Fruit fly (Drosophila melanogaster) whole organism, prepupa: ENCODE measurements around the gene Hsp26.
A peak's percentile ranks its signal among the peaks of the same experiment; 100 is the strongest.

Experiments used
- Blimp-1 ChIP-seq: fragments of 200-800 bp; sonication (Bioruptor generic); optimal IDR thresholded peaks from 3 replicates; lab custom pipeline; 2017; ENCODE audit warnings: missing biosample characterization, missing genetic modification characterization, mild to moderate bottlenecking, moderate library complexity, missing genetic modification reagents
- CG11762 ChIP-seq: fragments of 200-800 bp; sonication (Bioruptor generic); optimal IDR thresholded peaks from 3 replicates; lab custom pipeline; 2016; ENCODE audit warnings: missing biosample characterization, missing genetic modification characterization; ENCODE audit not compliant: insufficient read depth
- CG11902 ChIP-seq: fragments of 200-800 bp; sonication (Bioruptor generic); optimal IDR thresholded peaks from 3 replicates; lab custom pipeline; 2016; ENCODE audit warnings: missing biosample characterization, missing genetic modification characterization
- CG15336 ChIP-seq: fragments of 200-800 bp; sonication (Bioruptor generic); IDR thresholded peaks from 2 replicates; pipeline ENCODE4 v1.3.6; 2022; ENCODE audit warnings: missing biosample characterization, missing genetic modification characterization
- CG1621 ChIP-seq: fragments of 200-800 bp; sonication (Bioruptor generic); optimal IDR thresholded peaks from 3 replicates; lab custom pipeline; 2018; ENCODE audit warnings: missing biosample characterization, mild to moderate bottlenecking, missing genetic modification characterization
- CG16779 ChIP-seq: fragments of 200-800 bp; sonication (Bioruptor generic); optimal IDR thresholded peaks from 3 replicates; lab custom pipeline; 2017; ENCODE audit warnings: missing biosample characterization, mild to moderate bottlenecking, missing genetic modification characterization
- CG3032 ChIP-seq: fragments of 200-800 bp; optimal IDR thresholded peaks from 2 replicates; lab custom pipeline; 2019; ENCODE audit warnings: missing biosample characterization, mild to moderate bottlenecking, missing genetic modification characterization, moderate library complexity
- CG31627 ChIP-seq: fragments of 200-800 bp; sonication (Bioruptor generic); optimal IDR thresholded peaks from 3 replicates; lab custom pipeline; 2016; ENCODE audit warnings: missing biosample characterization, missing genetic modification characterization
- CG32006 ChIP-seq: fragments of 200-800 bp; sonication (Bioruptor generic); optimal IDR thresholded peaks from 3 replicates; lab custom pipeline; 2017; ENCODE audit warnings: missing biosample characterization, mild to moderate bottlenecking, missing genetic modification characterization
- CG4318 ChIP-seq: fragments of 200-800 bp; sonication (Bioruptor generic); optimal IDR thresholded peaks from 3 replicates; lab custom pipeline; 2017; ENCODE audit warnings: missing biosample characterization, mild to moderate bottlenecking, missing genetic modification characterization
- CG6163 ChIP-seq: fragments of 200-800 bp; sonication (Bioruptor generic); IDR thresholded peaks from 3 replicates; pipeline ENCODE4 v1.3.6; 2022; ENCODE audit warnings: missing biosample characterization, missing genetic modification characterization
- CG6854 ChIP-seq: fragments of 200-800 bp; sonication (Bioruptor generic); optimal IDR thresholded peaks from 2 replicates; lab custom pipeline; 2017; ENCODE audit warnings: missing biosample characterization, mild to moderate bottlenecking, missing genetic modification characterization
- CG8119 ChIP-seq: fragments of 200-800 bp; sonication (Bioruptor generic); IDR thresholded peaks from 3 replicates; pipeline ENCODE4 v1.3.6; 2022; ENCODE audit warnings: missing biosample characterization, missing genetic modification characterization
- CG9139 ChIP-seq: fragments of 200-800 bp; sonication (Bioruptor generic); optimal IDR thresholded peaks from 3 replicates; lab custom pipeline; 2017; ENCODE audit warnings: missing biosample characterization, mild to moderate bottlenecking, missing genetic modification characterization
- Eip75B ChIP-seq: fragments of 200-800 bp; sonication (Bioruptor generic); optimal IDR thresholded peaks from 3 replicates; lab custom pipeline; 2016; ENCODE audit warnings: missing biosample characterization, missing genetic modification characterization
- Eip78C ChIP-seq: fragments of 200-800 bp; sonication (Bioruptor generic); peaks from one replicate; lab custom pipeline; 2016; ENCODE audit warnings: missing biosample characterization, missing genetic modification characterization
- Ets96B ChIP-seq: fragments of 200-800 bp; optimal IDR thresholded peaks from 2 replicates; lab custom pipeline; 2019; ENCODE audit warnings: missing biosample characterization, mild to moderate bottlenecking, missing genetic modification characterization, moderate library complexity
- Hr4 ChIP-seq: fragments of 200-800 bp; sonication (Bioruptor generic); optimal IDR thresholded peaks from 3 replicates; lab custom pipeline; 2016; ENCODE audit warnings: missing biosample characterization, missing genetic modification characterization
- Lpt ChIP-seq: fragments of 200-800 bp; sonication (Bioruptor generic); optimal IDR thresholded peaks from 3 replicates; lab custom pipeline; 2016; ENCODE audit warnings: missing biosample characterization, missing genetic modification characterization
- Smox ChIP-seq: fragments of 200-800 bp; sonication (Bioruptor generic); optimal IDR thresholded peaks from 3 replicates; lab custom pipeline; 2016; ENCODE audit warnings: missing biosample characterization, missing genetic modification characterization
- Sox14 ChIP-seq: fragments of 200-800 bp; sonication (Bioruptor generic); optimal IDR thresholded peaks from 3 replicates; lab custom pipeline; 2016; ENCODE audit warnings: missing biosample characterization, missing genetic modification characterization
- cyc ChIP-seq: fragments of 200-800 bp; sonication (Bioruptor generic); optimal IDR thresholded peaks from 3 replicates; lab custom pipeline; 2016; ENCODE audit warnings: missing biosample characterization, missing genetic modification characterization
- dac ChIP-seq: fragments of 200-800 bp; sonication (Bioruptor generic); optimal IDR thresholded peaks from 2 replicates; lab custom pipeline; 2017; ENCODE audit warnings: missing biosample characterization, mild to moderate bottlenecking, missing genetic modification characterization
- esn ChIP-seq: fragments of 200-800 bp; sonication (Bioruptor generic); optimal IDR thresholded peaks from 2 replicates; lab custom pipeline; 2016; ENCODE audit warnings: missing biosample characterization, mild to moderate bottlenecking, missing genetic modification characterization, moderate library complexity
- fd59A ChIP-seq: fragments of 200-800 bp; sonication (Bioruptor generic); optimal IDR thresholded peaks from 2 replicates; lab custom pipeline; 2017; ENCODE audit warnings: missing biosample characterization, mild to moderate bottlenecking, missing genetic modification characterization, missing genetic modification reagents
- fd85E ChIP-seq: fragments of 200-800 bp; sonication (Bioruptor generic); optimal IDR thresholded peaks from 3 replicates; lab custom pipeline; 2016; ENCODE audit warnings: missing biosample characterization, missing genetic modification characterization
- fkh ChIP-seq: fragments of 200-800 bp; sonication (Bioruptor generic); optimal IDR thresholded peaks from 3 replicates; lab custom pipeline; 2017; ENCODE audit warnings: missing biosample characterization, mild to moderate bottlenecking, missing genetic modification characterization, moderate library complexity
- lz ChIP-seq: fragments of 200-800 bp; sonication (Bioruptor generic); optimal IDR thresholded peaks from 3 replicates; lab custom pipeline; 2016; ENCODE audit warnings: missing biosample characterization, missing genetic modification characterization
- salr ChIP-seq, 2 experiments: fragments of 200-800 bp; sonication (Bioruptor generic); optimal IDR thresholded peaks; 3 replicates each; lab custom pipeline; 2016 to 2018; ENCODE audit warnings: missing biosample characterization in 2 of 2, missing genetic modification characterization in 2 of 2, mild to moderate bottlenecking in 1 of 2
- ss ChIP-seq, 2 experiments: fragments of 200-800 bp; sonication (Bioruptor generic); optimal IDR thresholded peaks; 2 replicates in 1 of 2; 3 replicates in 1 of 2; lab custom pipeline; 2017 to 2018; ENCODE audit warnings: mild to moderate bottlenecking in 2 of 2, missing biosample characterization in 2 of 2, missing genetic modification characterization in 2 of 2, moderate library complexity in 1 of 2
- svp ChIP-seq: fragments of 200-800 bp; sonication (Bioruptor generic); peaks from one replicate; lab custom pipeline; 2016; ENCODE audit warnings: missing biosample characterization, missing genetic modification characterization
- topi ChIP-seq: fragments of 200-800 bp; sonication (Bioruptor generic); optimal IDR thresholded peaks from 3 replicates; lab custom pipeline; 2016; ENCODE audit warnings: missing biosample characterization, missing genetic modification characterization
- vri ChIP-seq: fragments of 200-800 bp; sonication (Bioruptor generic); optimal IDR thresholded peaks from 3 replicates; lab custom pipeline; 2016; ENCODE audit warnings: missing biosample characterization, mild to moderate bottlenecking, missing genetic modification characterization

The Hsp26 gene

DNA sequence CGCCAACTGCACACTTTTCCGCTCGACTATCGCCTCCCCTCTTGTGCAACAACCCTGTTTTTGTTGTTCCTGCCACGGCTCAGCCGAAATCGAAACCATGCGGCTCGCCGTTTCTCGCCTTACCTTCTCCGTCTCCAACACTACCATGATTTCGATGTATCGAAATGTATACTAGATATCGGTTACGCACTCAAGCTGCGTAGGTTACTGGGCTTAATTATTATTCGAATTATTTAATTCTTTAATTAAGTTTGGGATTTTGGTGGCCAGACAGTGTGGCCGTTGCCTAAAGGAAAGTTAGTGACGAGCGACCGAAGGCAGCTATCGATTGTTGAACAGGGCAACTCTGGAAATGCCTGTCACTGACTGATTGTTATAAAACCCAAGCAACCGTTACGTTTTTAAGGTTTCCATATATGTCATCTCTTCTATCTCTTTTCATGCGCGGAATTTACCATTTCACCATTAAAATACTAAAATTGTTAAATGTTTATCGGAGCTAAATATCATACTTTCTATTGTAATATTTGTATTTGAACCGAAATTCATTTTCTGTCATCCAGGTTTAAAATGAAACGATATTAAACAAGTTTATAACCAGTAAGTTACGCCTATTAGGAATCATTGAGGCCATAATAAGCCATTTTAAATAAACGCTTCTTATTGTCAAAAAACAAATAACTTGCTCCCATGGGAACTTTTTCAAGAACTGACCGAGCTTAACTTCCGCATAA lies 25.1 kb upstream of the Hsp26 start, which contains the start of gene eIF4E1:
TSS of gene eIF4E1 (minus strand) at position 304 of the 734 bp plus-strand sequence.
- TF ChIP-seq topi (GFP tag; lab: Kevin White, UChicago) (peak; percentile 8), CG6163 (GFP tag; lab: Robert Waterston, UW) (0 out of 3 replicates have a peak, but pooled peaks have one; percentile 0), Hr4 (GFP tag; lab: Kevin White, UChicago) (no peak), CG32006 (no peak), CG31627 (GFP tag; lab: Kevin White, UChicago) (peak; percentile 9), Eip78C (GFP tag; lab: Kevin White, UChicago) (peak; percentile 83), lz (GFP tag; lab: Kevin White, UChicago) (peak; percentile 14)

DNA sequence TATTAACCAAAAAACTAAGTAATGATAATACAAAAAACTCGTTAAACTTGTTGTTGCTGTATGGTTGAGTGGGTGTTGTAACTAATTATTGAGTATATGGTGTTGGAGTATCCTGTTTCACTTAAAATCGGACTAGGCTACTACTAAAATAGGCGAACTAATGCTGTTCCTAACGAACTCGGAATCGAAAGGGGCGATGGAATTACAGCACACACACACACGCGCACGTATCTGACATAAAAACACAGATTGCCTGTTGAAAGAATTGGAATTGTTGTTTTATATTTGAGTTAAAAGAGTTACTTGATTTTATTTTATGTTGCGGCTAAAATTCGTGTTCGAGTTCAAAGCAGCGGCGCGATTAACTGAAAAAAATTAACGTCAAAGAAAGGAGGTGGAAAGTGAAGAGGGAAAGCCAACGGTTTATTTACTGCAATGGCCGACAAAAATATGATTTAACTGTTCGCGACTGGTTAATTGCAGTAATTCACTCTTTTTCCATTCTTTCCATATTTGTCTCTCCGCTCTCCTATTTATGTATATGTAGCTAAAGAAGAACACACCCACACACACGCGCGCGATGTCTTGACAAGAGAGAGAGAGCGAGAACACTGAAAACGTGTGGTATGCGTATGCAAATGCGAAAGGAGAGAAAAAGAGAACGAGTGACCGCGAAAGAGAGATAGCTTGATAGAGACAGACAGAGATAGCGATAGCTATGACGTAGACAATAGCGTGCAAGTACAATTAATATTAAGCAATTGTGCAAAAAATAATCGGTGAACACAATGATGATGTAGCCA lies 24.3 kb upstream of the Hsp26 start:
- no peak for TF ChIP-seq Blimp-1 (GFP tag; lab: Kevin White, UChicago)
- TF ChIP-seq CG3032, result no peak
- no peak for TF ChIP-seq fd59A (GFP tag; lab: Kevin White, UChicago)
- TF ChIP-seq Smox (GFP tag; lab: Kevin White, UChicago), result no peak
- TF ChIP-seq Ets96B, result no peak
- TF ChIP-seq vri (GFP tag; lab: Kevin White, UChicago), result peak; percentile 67
- TF ChIP-seq esn, result no peak
- TF ChIP-seq CG1621 (tag; lab: Kevin White, UChicago), result peak; percentile 30
- no peak for TF ChIP-seq salr (GFP tag; optimal IDR thresholded peaks at IDR 0.05; lab: Kevin White, UChicago)
- TF ChIP-seq CG16779 (tag; lab: Kevin White, UChicago), result peak; percentile 15
- TF ChIP-seq CG4318 (GFP tag; lab: Kevin White, UChicago), result no peak
- TF ChIP-seq CG9139 (GFP tag; lab: Kevin White, UChicago), result peak; percentile 13
- TF ChIP-seq CG6854, result no peak
- TF ChIP-seq ss (GFP tag; optimal IDR thresholded peaks at IDR 0.05; lab: Kevin White, UChicago), result peak; percentile 44 to 72
- TF ChIP-seq CG6163 (GFP tag; lab: Robert Waterston, UW), result peak; percentile 56; the same call in 2 of the 3 replicates
- TF ChIP-seq dac (GFP tag; lab: Kevin White, UChicago), result no peak
- peak; percentile 1 for TF ChIP-seq fkh (GFP tag; lab: Kevin White, UChicago)
- no peak for TF ChIP-seq Sox14
- no peak for TF ChIP-seq CG32006
- no peak for TF ChIP-seq CG15336 (GFP tag; lab: Robert Waterston, UW)
- TF ChIP-seq, all 60 proteins: peak for 7

DNA sequence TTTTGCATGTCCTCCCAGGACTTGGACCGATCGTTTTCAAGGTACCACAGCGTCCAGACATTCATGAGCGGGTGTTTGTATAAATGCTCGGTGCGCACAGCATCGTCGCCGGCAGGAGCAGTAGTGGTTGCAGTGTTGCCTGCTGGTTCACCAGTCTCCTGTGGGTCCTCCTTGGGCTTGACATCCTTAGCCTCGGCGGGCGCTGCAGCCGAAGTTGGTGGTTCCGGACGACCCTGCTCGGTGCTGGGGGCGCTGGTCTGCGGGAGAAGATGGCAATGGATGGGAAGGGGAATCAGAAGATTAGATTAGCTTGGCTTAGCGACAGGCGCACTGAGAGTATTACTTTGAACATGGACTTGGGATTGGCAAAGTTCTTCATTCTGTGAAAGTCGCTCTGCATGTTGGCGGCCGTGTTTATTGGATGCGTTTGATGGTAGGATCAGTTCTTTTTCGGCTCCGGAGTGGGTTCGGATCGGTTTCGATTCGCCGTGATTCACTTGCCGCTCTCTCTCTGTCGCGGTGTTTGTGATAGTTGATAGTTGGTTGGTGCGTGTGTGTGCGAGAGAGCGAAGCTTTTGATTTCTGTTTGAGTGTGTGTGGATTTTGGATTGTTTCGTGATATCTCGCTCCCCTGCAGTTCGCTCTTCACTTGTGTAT lies 23.6 kb upstream of the Hsp26 start:
- TF ChIP-seq CG1621 (tag; lab: Kevin White, UChicago), result peak; percentile 58
- TF ChIP-seq CG15336 (GFP tag; lab: Robert Waterston, UW), result peak; percentile 43; the same call in 1 of the 2 replicates
- no peak for TF ChIP-seq CG16779 (tag; lab: Kevin White, UChicago)
- TF ChIP-seq Eip75B (GFP tag; lab: Kevin White, UChicago), result no peak
- no peak for TF ChIP-seq topi (GFP tag; lab: Kevin White, UChicago)
- no peak for TF ChIP-seq Eip78C (GFP tag; lab: Kevin White, UChicago)
- no peak for TF ChIP-seq CG11902 (GFP tag; lab: Kevin White, UChicago)
- no peak for TF ChIP-seq esn
- TF ChIP-seq fd85E (GFP tag; lab: Kevin White, UChicago), result no peak
- no peak for TF ChIP-seq CG11762 (GFP tag; lab: Kevin White, UChicago)
- TF ChIP-seq dac (GFP tag; lab: Kevin White, UChicago), result no peak
- 0 out of 3 replicates have a peak, but pooled peaks have one; percentile 24 for TF ChIP-seq CG6163 (GFP tag; lab: Robert Waterston, UW)
- TF ChIP-seq CG3032, result no peak

DNA sequence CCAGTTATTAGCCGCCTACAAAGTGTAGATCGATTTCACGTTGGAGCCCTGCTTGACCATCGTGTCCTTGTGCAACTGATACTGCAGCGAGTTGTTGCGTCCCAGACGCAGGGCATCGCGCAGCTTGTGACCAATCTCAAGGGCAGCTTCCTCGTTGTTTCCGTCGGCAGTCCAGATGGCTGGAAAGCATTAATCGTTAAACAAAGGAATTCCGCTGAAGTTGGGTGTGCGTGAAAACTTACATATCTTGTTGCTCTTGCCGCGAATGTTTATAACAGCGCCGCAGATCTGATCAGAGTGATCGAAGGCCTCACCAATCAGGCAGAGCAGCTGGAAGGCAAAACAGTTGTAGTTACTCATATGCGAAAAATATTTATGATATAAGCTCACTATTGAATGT lies 22.6 kb upstream of the Hsp26 start:
- TF ChIP-seq Sox14 (peak; percentile 13), cyc (GFP tag; lab: Kevin White, UChicago) (no peak), CG31627 (GFP tag; lab: Kevin White, UChicago) (no peak), CG8119 (GFP tag; lab: Robert Waterston, UW) (no peak), Eip75B (GFP tag; lab: Kevin White, UChicago) (no peak), Lpt (GFP tag; lab: Kevin White, UChicago) (no peak), fkh (GFP tag; lab: Kevin White, UChicago) (no peak), svp (no peak), CG1621 (tag; lab: Kevin White, UChicago) (peak; percentile 55)
